Worm (Caenorhabditis elegans) whole organism, L4 larva: ENCODE data around the gene T05E12.8.

ENCODE experiments used
- aly-2 ChIP-seq: sonication (generic microtip); optimal IDR thresholded peaks from 2 replicates; lab custom pipeline; 2018; ENCODE audit warnings: missing biosample characterization, missing genetic modification characterization
- ama-1 ChIP-seq: fragments of 150-350 bp; optimal IDR thresholded peaks from 2 replicates; lab custom pipeline; 2014; ENCODE audit warnings: inconsistent platforms, mixed read lengths
- lin-15B ChIP-seq: fragments of 150-350 bp; sonication (generic microtip); optimal IDR thresholded peaks from 3 replicates; lab custom pipeline; 2014; ENCODE audit warnings: missing biosample characterization, missing genetic modification characterization
- nhr-6 ChIP-seq: fragments of 150-350 bp; optimal IDR thresholded peaks from 2 replicates; lab custom pipeline; 2014; ENCODE audit warnings: missing biosample characterization, missing genetic modification characterization
- php-3 ChIP-seq: fragments of 200-800 bp; sonication (Bioruptor generic); IDR thresholded peaks from 2 replicates; pipeline ENCODE4 v1.3.6; 2022; ENCODE audit warnings: missing genetic modification reagents, missing genetic modification characterization, missing compliant biosample characterization

DNA sequence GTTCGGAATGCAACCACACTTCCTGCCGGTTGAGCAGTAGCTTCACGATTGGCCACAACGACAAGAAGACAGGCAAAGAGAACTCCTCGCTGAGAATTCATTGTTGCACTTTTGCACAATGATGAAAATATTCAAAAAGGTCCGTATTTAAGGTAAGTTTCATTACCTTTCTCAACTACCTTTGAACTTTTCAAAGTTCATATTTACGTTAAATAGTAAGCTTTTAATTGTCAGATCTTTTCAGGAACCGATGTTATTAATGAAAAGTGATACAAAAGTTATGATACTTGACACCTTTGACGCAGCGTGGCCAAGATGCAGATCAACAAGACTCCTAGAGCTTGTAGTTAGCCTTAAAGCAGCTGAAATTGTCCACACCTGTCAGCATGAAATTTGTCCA, 47.6 kb upstream of the T05E12.8 start, which contains the start of gene F49H6.12:
- TF ChIP-seq lin-15B (tag; lab: Kevin White, UChicago) (no peak), aly-2 (tag; lab: Kevin White, UChicago) (no peak), nhr-6 (tag; lab: Kevin White, UChicago) (no peak), php-3 (no peak), ama-1 (lab: Kevin White, UChicago) (no peak)
